Fruit fly (Drosophila melanogaster) whole organism, adult: ENCODE data around the gene Ptpmeg2.

Experiments
- CG11617 ChIP-seq: fragments of 200-800 bp; sonication (Bioruptor generic); optimal IDR thresholded peaks from 2 replicates; lab custom pipeline; 2017; ENCODE audit warnings: mild to moderate bottlenecking, missing biosample characterization, missing genetic modification reagents, missing genetic modification characterization
- CG12768 ChIP-seq: fragments of 200-800 bp; sonication (Bioruptor generic); optimal IDR thresholded peaks from 2 replicates; lab custom pipeline; 2017; ENCODE audit warnings: missing biosample characterization, missing genetic modification characterization, mild to moderate bottlenecking, moderate library complexity, missing genetic modification reagents
- CG14711 ChIP-seq: fragments of 200-800 bp; sonication (Bioruptor generic); optimal IDR thresholded peaks from 2 replicates; lab custom pipeline; 2018; ENCODE audit warnings: missing biosample characterization, mild to moderate bottlenecking, missing genetic modification characterization, moderate library complexity
- CG1620 ChIP-seq: fragments of 200-800 bp; sonication (Bioruptor generic); optimal IDR thresholded peaks from 2 replicates; lab custom pipeline; 2016; ENCODE audit warnings: missing biosample characterization, missing genetic modification characterization
- CG33017 ChIP-seq: fragments of 200-800 bp; sonication (Bioruptor generic); optimal IDR thresholded peaks from 2 replicates; lab custom pipeline; 2018; ENCODE audit warnings: missing biosample characterization, mild to moderate bottlenecking, missing genetic modification characterization, moderate library complexity
- CG5204 ChIP-seq: fragments of 200-800 bp; sonication (Bioruptor generic); optimal IDR thresholded peaks from 2 replicates; lab custom pipeline; 2016; ENCODE audit warnings: missing biosample characterization, missing genetic modification characterization
- CG7045 ChIP-seq: fragments of 200-800 bp; sonication (Bioruptor generic); optimal IDR thresholded peaks from 2 replicates; lab custom pipeline; 2017; ENCODE audit warnings: missing biosample characterization, mild to moderate bottlenecking, missing genetic modification characterization
- CG7101 ChIP-seq: fragments of 200-800 bp; sonication (Bioruptor generic); optimal IDR thresholded peaks from 2 replicates; lab custom pipeline; 2018; ENCODE audit warnings: missing biosample characterization, mild to moderate bottlenecking, missing genetic modification characterization, moderate library complexity
- Clk ChIP-seq: fragments of 200-800 bp; sonication (Bioruptor generic); optimal IDR thresholded peaks from 2 replicates; lab custom pipeline; 2017; ENCODE audit warnings: missing biosample characterization, missing genetic modification characterization
- Crg-1 ChIP-seq: fragments of 200-800 bp; sonication (Bioruptor generic); optimal IDR thresholded peaks from 2 replicates; lab custom pipeline; 2016; ENCODE audit warnings: missing biosample characterization, missing genetic modification characterization
- Hr96 ChIP-seq: fragments of 200-800 bp; sonication (Bioruptor generic); optimal IDR thresholded peaks from 2 replicates; lab custom pipeline; 2016; ENCODE audit warnings: missing biosample characterization, missing genetic modification characterization
- Mnt ChIP-seq: fragments of 200-800 bp; sonication (Bioruptor generic); optimal IDR thresholded peaks from 2 replicates; lab custom pipeline; 2016; ENCODE audit warnings: missing biosample characterization, mild to moderate bottlenecking, missing genetic modification characterization
- bab1 ChIP-seq: fragments of 200-800 bp; sonication (Bioruptor generic); optimal IDR thresholded peaks from 3 replicates; lab custom pipeline; 2019; ENCODE audit warnings: missing biosample characterization, mild to moderate bottlenecking, missing genetic modification characterization, moderate library complexity
- cic ChIP-seq: fragments of 200-800 bp; sonication (Bioruptor generic); optimal IDR thresholded peaks from 2 replicates; lab custom pipeline; 2017; ENCODE audit warnings: missing biosample characterization, mild to moderate bottlenecking, missing genetic modification characterization, moderate library complexity
- cnc ChIP-seq, 2 experiments: fragments of >200 bp; optimal IDR thresholded peaks; 2 replicates each; lab custom pipeline; 2017
- kay ChIP-seq: fragments of 200-800 bp; sonication (Bioruptor generic); peaks from one replicate; lab custom pipeline; 2016; ENCODE audit warnings: missing biosample characterization, missing genetic modification characterization, borderline replicate concordance
- ovo ChIP-seq: fragments of 200-800 bp; sonication (Bioruptor generic); optimal IDR thresholded peaks from 2 replicates; lab custom pipeline; 2016; ENCODE audit warnings: missing biosample characterization, missing genetic modification characterization
- pad ChIP-seq: fragments of 200-800 bp; sonication (Bioruptor generic); optimal IDR thresholded peaks from 3 replicates; lab custom pipeline; 2017; ENCODE audit warnings: missing biosample characterization, missing genetic modification characterization, mild to moderate bottlenecking, moderate library complexity, missing genetic modification reagents
- tj ChIP-seq: fragments of 200-800 bp; sonication (Bioruptor generic); optimal IDR thresholded peaks from 3 replicates; lab custom pipeline; 2017; ENCODE audit warnings: missing biosample characterization, mild to moderate bottlenecking, missing genetic modification characterization, moderate library complexity
- toe ChIP-seq: fragments of 200-800 bp; sonication (Bioruptor generic); optimal IDR thresholded peaks from 2 replicates; lab custom pipeline; 2016; ENCODE audit warnings: missing biosample characterization, missing genetic modification characterization

Ptpmeg2 gene

DNA sequence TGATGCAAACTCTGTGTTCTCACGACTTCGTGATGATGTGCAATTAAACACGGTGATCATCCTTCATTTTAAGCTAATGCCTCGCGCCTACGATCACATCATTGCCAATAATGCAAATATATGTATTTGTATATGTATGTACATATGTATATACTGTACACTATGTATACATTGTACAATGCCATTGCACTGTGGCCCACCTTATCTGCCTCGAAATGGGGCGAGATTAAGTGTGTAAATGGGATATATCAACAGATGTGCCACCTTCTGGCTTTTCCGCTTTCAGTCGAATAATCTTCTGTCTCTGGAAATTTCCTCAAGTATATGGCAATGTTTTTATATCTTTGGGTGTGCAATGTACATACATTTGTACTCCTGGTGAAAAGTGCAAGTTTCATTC lies 14.1 kb downstream of the Ptpmeg2 start:
- TF ChIP-seq cic (GFP tag; lab: Kevin White, UChicago) (no peak), ovo (no peak), pad (peak; percentile 0), bab1 (no peak), Clk (GFP tag; lab: Kevin White, UChicago) (no peak), CG5204 (GFP tag; lab: Kevin White, UChicago) (no peak), CG1620 (GFP tag; lab: Kevin White, UChicago) (no peak), CG12768 (no peak), kay (peak; percentile 41)

DNA sequence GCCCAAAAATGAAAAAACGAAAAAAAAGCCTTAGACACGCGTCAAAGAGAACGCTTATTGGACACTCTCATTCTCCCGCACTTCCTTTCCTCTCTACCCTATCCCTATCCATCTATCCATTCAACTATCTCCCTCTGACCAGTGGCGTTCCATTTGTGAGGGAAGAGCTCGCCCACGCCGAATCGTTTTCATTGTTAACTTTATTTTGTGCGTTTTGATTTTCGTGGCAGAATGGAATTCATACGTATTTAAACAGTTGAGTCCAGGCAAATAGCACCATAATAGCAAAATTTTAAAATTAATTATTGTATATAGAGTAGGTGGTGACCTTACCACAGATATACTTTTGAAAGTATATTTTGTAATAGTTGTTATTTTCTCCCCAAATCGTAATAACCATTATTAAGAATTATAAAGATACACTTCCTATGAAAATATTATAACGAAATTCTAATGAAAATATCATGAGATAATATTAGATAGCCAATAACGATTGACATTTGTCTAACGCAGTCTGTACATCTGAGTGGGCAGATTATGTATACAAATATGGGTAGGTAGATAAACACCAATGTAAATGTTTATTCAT lies 17.7 kb downstream of the Ptpmeg2 start:
- TF ChIP-seq CG11617 (GFP tag; lab: Kevin White, UChicago): no peak
- TF ChIP-seq CG14711: peak; percentile 27
- no peak for TF ChIP-seq cnc (optimal IDR thresholded peaks at IDR 0.05; lab: Kevin White, UChicago)
- TF ChIP-seq CG7101 (tag; lab: Kevin White, UChicago): peak; percentile 64

DNA sequence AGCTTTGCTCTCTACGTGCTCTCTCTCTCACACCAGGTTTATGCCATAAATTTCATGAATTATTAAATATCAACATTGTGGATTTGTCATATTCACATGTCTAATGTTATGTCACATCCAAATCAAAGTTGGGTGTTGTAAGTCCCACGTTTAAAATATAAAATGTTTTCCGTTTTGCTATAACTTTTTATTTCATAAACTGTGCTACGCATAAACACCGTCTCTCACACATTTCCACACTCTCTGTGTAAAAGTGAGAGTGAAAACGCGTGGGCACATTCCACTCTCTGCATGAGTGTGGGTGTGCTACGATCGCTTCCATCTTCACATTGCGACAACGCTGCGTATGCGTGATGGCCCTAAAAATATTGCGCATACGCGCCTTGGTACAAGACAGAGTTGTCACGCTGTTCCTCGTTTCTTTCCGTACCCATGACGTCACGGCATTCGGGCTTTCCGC lies 18.2 kb downstream of the Ptpmeg2 start:
- TF ChIP-seq CG14711 (peak; percentile 97), bab1 (peak; percentile 99), kay (peak; percentile 98), toe (GFP tag; lab: Kevin White, UChicago) (peak; percentile 92), CG5204 (GFP tag; lab: Kevin White, UChicago) (peak; percentile 96), Clk (GFP tag; lab: Kevin White, UChicago) (peak; percentile 86), CG7045 (GFP tag; lab: Kevin White, UChicago) (peak; percentile 96), Crg-1 (GFP tag; lab: Kevin White, UChicago) (peak; percentile 94), CG7101 (tag; lab: Kevin White, UChicago) (peak; percentile 99), CG1620 (GFP tag; lab: Kevin White, UChicago) (peak; percentile 95), cnc (optimal IDR thresholded peaks at IDR 0.05; lab: Kevin White, UChicago) (no peak), pad (peak; percentile 89), Hr96 (peak; percentile 98), tj (GFP tag; lab: Kevin White, UChicago) (peak; percentile 92), cic (GFP tag; lab: Kevin White, UChicago) (peak; percentile 85), Mnt (GFP tag; lab: Kevin White, UChicago) (peak; percentile 93), CG11617 (GFP tag; lab: Kevin White, UChicago) (peak; percentile 99), CG33017 (peak; percentile 99), CG12768 (peak; percentile 97), ovo (peak; percentile 88)

DNA sequence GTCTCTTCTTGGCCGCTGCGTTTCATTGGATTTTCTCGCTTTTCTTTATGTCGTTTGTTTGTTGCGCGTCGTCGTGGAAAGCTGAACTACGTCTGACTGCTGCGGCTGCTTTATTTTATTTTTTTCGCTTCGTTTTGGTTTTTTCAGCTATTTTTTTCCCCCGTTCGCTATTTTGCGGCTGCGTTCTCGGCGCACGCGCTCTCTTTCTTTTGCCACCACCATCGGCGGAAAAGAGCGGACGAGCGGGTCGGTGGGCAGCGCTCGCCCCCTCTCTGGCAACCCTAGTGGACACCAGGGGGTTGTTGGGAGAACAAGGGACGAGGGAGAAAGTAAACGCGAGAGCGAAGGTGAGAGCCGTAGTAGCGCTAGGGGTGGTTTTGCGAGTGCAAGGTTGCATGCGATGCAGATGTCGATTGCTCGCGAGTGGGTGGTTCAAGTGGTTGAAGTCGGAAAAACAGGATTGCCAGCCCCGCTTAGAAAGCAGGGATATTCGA lies 20.0 kb downstream of the Ptpmeg2 start:
- TF ChIP-seq tj (GFP tag; lab: Kevin White, UChicago) (peak; percentile 57), CG5204 (GFP tag; lab: Kevin White, UChicago) (no peak), Mnt (GFP tag; lab: Kevin White, UChicago) (peak; percentile 13), CG12768 (no peak), CG14711 (peak; percentile 68), Clk (GFP tag; lab: Kevin White, UChicago) (peak; percentile 1)

DNA sequence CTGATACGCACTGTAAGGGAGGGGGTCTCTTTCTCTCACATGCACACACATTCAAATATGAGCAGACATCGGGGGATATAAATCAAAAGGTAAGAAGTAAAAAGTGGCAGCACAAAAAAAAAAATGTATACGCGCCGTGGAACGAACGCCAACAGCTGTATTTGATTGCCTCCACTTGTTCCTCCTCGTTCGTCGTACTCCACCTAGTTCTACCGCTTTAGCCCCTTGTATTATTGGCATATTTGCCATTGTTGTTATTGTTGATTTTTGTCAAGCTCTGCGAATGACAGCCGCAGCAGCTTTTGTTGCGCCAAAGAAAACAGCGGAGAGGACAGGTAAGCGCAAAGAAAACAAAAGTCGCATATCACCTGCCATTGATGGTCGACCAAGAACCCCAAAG lies 22.1 kb downstream of the Ptpmeg2 start:
- TF ChIP-seq Clk (GFP tag; lab: Kevin White, UChicago) (no peak), cnc (optimal IDR thresholded peaks at IDR 0.05; lab: Kevin White, UChicago) (no peak), Mnt (GFP tag; lab: Kevin White, UChicago) (no peak), CG5204 (GFP tag; lab: Kevin White, UChicago) (no peak), bab1 (no peak), CG33017 (no peak), toe (GFP tag; lab: Kevin White, UChicago) (no peak)

DNA sequence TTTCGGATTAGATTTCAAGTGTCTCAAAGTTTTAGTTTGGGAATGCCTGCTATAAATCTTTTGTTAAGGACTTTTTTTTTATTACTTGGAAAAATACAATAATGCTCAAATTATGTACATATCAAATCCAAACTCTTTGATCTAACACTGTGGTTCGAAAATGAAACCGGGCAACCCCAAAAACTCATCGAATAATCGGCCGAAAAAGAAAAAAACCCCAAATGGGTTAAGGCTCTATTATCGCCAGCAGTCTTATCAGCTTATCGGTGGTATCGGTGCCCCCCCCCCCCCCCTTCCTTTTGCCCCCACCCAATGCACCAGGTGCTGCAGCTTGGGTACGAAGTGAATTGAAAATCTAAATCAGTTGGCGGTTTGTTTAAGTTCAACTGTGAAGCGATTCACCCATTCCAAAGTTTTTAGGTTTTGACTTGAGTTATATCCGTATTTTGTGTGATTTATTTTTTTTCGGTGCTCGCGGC lies 41.3 kb downstream of the Ptpmeg2 start:
- no peak for TF ChIP-seq CG7101 (tag; lab: Kevin White, UChicago)

DNA sequence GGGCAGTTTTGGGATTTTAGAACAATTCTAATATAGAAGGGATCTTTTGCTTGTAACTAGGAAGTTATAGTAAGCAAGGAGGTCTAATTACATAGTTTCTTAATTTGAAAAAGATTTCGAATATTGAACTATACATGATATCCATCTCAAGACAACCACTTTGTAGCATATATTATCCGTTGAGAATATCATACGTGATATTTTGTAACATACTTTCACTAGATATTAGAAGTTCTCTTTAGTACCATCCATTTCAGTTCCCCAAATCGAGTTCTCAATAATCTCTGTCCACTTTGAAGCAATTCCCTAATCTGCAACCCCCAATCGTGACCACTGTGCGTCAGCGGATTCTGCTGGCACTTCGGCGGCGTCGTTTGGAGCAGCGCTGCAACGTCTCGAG lies 43.5 kb downstream of the Ptpmeg2 start:
- TF ChIP-seq bab1 (peak; percentile 40), tj (GFP tag; lab: Kevin White, UChicago) (peak; percentile 5), Clk (GFP tag; lab: Kevin White, UChicago) (no peak), CG11617 (GFP tag; lab: Kevin White, UChicago) (peak; percentile 46)
